Worm (Caenorhabditis elegans) whole organism, L1 larva: ENCODE results near the gene ras-1.

ENCODE experiments used
- C34B4.2 ChIP-seq: sonication (generic microtip); optimal IDR thresholded peaks from 2 replicates; lab custom pipeline; 2017; ENCODE audit warnings: mild to moderate bottlenecking, missing genetic modification characterization, missing compliant biosample characterization
- aha-1 ChIP-seq: fragments of 150-350 bp; optimal IDR thresholded peaks from 2 replicates; lab custom pipeline; 2014; ENCODE audit warnings: missing biosample characterization, missing genetic modification characterization
- aly-2 ChIP-seq: fragments of 150-350 bp; optimal IDR thresholded peaks from 2 replicates; lab custom pipeline; 2014; ENCODE audit warnings: missing biosample characterization, missing genetic modification characterization
- blmp-1 ChIP-seq: fragments of 150-350 bp; optimal IDR thresholded peaks from 2 replicates; lab custom pipeline; 2014; ENCODE audit warnings: missing biosample characterization, missing genetic modification characterization
- ceh-8 ChIP-seq: fragments of 200-800 bp; sonication (Bioruptor generic); optimal IDR thresholded peaks from 2 replicates; lab custom pipeline; 2018; ENCODE audit warnings: mild to moderate bottlenecking, missing genetic modification characterization, moderate library complexity, missing compliant biosample characterization
- ceh-82 ChIP-seq, 3 experiments: fragments of 150-350 bp in 1 of 3; sonication (generic microtip) in 2 of 3; optimal IDR thresholded peaks; 2 replicates each; lab custom pipeline; 2014 to 2017; ENCODE audit warnings: missing biosample characterization in 3 of 3, missing genetic modification characterization in 3 of 3
- ceh-88 ChIP-seq: fragments of 200-800 bp; sonication (Bioruptor generic); IDR thresholded peaks from 2 replicates; pipeline ENCODE4 v1.3.6; 2022; ENCODE audit warnings: missing genetic modification characterization, missing compliant biosample characterization
- ceh-90 ChIP-seq: sonication (generic microtip); optimal IDR thresholded peaks from 2 replicates; lab custom pipeline; 2016; ENCODE audit warnings: missing genetic modification characterization, missing compliant biosample characterization
- dpl-1 ChIP-seq, 3 experiments: fragments of 150-350 bp in 2 of 3; sonication (generic microtip) in 1 of 3; optimal IDR thresholded peaks; 2 replicates each; lab custom pipeline; 2014 to 2017; ENCODE audit warnings: missing biosample characterization in 3 of 3, missing genetic modification characterization in 3 of 3, missing genetic modification reagents in 3 of 3
- dsc-1 ChIP-seq: sonication (generic microtip); optimal IDR thresholded peaks from 2 replicates; lab custom pipeline; 2016; ENCODE audit warnings: mild to moderate bottlenecking, missing genetic modification characterization, missing compliant biosample characterization
- efl-3 ChIP-seq: fragments of 200-800 bp; sonication (Bioruptor generic); optimal IDR thresholded peaks from 2 replicates; lab custom pipeline; 2018; ENCODE audit warnings: mild to moderate bottlenecking, missing genetic modification characterization, missing compliant biosample characterization
- egl-27 ChIP-seq, 2 experiments: fragments of 150-350 bp in 1 of 2; sonication (generic microtip); optimal IDR thresholded peaks; 3 replicates each; lab custom pipeline; 2017 to 2018; ENCODE audit warnings: missing biosample characterization in 2 of 2, missing genetic modification characterization in 2 of 2, missing genetic modification reagents in 2 of 2
- elt-2 ChIP-seq: sonication (generic microtip); optimal IDR thresholded peaks from 2 replicates; lab custom pipeline; 2016; ENCODE audit warnings: missing genetic modification characterization, mild to moderate bottlenecking, inconsistent platforms, missing compliant biosample characterization, missing genetic modification reagents
- fkh-8 ChIP-seq: sonication (generic microtip); optimal IDR thresholded peaks from 2 replicates; lab custom pipeline; 2016; ENCODE audit warnings: mild to moderate bottlenecking, missing genetic modification characterization, missing compliant biosample characterization
- hlh-17 ChIP-seq: fragments of 200-800 bp; sonication (Bioruptor generic); optimal IDR thresholded peaks from 2 replicates; lab custom pipeline; 2018; ENCODE audit warnings: missing genetic modification characterization, mild to moderate bottlenecking, missing compliant biosample characterization, moderate library complexity, borderline replicate concordance
- hlh-4 ChIP-seq: sonication (generic microtip); optimal IDR thresholded peaks from 2 replicates; lab custom pipeline; 2016; ENCODE audit warnings: mild to moderate bottlenecking, missing genetic modification characterization, missing compliant biosample characterization
- lin-13 ChIP-seq: fragments of 150-350 bp; optimal IDR thresholded peaks from 2 replicates; lab custom pipeline; 2014; ENCODE audit warnings: missing biosample characterization, missing genetic modification reagents, missing genetic modification characterization
- lin-14 ChIP-seq: fragments of 200-800 bp; sonication (Bioruptor generic); optimal IDR thresholded peaks from 2 replicates; lab custom pipeline; 2018; ENCODE audit warnings: mild to moderate bottlenecking, missing genetic modification characterization, moderate library complexity, missing compliant biosample characterization
- lin-35 ChIP-seq, 2 experiments: fragments of 150-350 bp; optimal IDR thresholded peaks; 2 replicates each; lab custom pipeline; 2014; ENCODE audit warnings: missing biosample characterization in 2 of 2, missing genetic modification characterization in 2 of 2, missing genetic modification reagents in 2 of 2
- lin-39 ChIP-seq: fragments of 150-350 bp; optimal IDR thresholded peaks from 2 replicates; lab custom pipeline; 2014; ENCODE audit warnings: missing biosample characterization, missing genetic modification reagents, missing genetic modification characterization
- mdl-1 ChIP-seq, 2 experiments: fragments of 150-350 bp; optimal IDR thresholded peaks; 2 replicates each; lab custom pipeline; 2014 to 2017; ENCODE audit warnings: missing biosample characterization in 2 of 2, missing genetic modification characterization in 2 of 2, inconsistent platforms in 1 of 2
- nhr-12 ChIP-seq: sonication (generic microtip); optimal IDR thresholded peaks from 2 replicates; lab custom pipeline; 2017; ENCODE audit warnings: missing biosample characterization, missing genetic modification characterization
- nhr-20 ChIP-seq: sonication (generic microtip); optimal IDR thresholded peaks from 2 replicates; lab custom pipeline; 2016; ENCODE audit warnings: mild to moderate bottlenecking, missing genetic modification characterization, missing compliant biosample characterization
- nhr-47 ChIP-seq: sonication (generic microtip); optimal IDR thresholded peaks from 2 replicates; lab custom pipeline; 2016; ENCODE audit warnings: mild to moderate bottlenecking, missing genetic modification characterization, moderate library complexity, missing compliant biosample characterization
- nhr-71 ChIP-seq: sonication (generic microtip); optimal IDR thresholded peaks from 2 replicates; lab custom pipeline; 2016; ENCODE audit warnings: mild to moderate bottlenecking, missing genetic modification characterization, moderate library complexity, missing compliant biosample characterization
- nhr-76 ChIP-seq: sonication (generic microtip); optimal IDR thresholded peaks from 2 replicates; lab custom pipeline; 2017; ENCODE audit warnings: missing biosample characterization, missing genetic modification characterization
- nhr-77 ChIP-seq: fragments of 150-350 bp; optimal IDR thresholded peaks from 2 replicates; lab custom pipeline; 2014; ENCODE audit warnings: missing biosample characterization, missing genetic modification characterization
- nhr-84 ChIP-seq: sonication (generic microtip); optimal IDR thresholded peaks from 2 replicates; lab custom pipeline; 2017; ENCODE audit warnings: missing biosample characterization, missing genetic modification characterization
- nhr-85 ChIP-seq: sonication (generic microtip); peaks from one replicate; lab custom pipeline; 2016; ENCODE audit warnings: missing genetic modification characterization, inconsistent platforms, missing compliant biosample characterization
- pag-3 ChIP-seq: sonication (generic microtip); optimal IDR thresholded peaks from 2 replicates; lab custom pipeline; 2017; ENCODE audit warnings: missing genetic modification characterization, mild to moderate bottlenecking, missing compliant biosample characterization, antibody characterized with exemption, borderline replicate concordance; ENCODE audit not compliant: insufficient read depth
- pax-3 ChIP-seq: fragments of 200-800 bp; sonication (Bioruptor generic); optimal IDR thresholded peaks from 2 replicates; lab custom pipeline; 2018; ENCODE audit warnings: mild to moderate bottlenecking, missing genetic modification characterization, moderate library complexity, missing compliant biosample characterization
- skn-1 ChIP-seq: fragments of 150-350 bp; optimal IDR thresholded peaks from 2 replicates; lab custom pipeline; 2014; ENCODE audit warnings: missing biosample characterization, missing genetic modification characterization
- snpc-4 ChIP-seq: fragments of 150-350 bp; optimal IDR thresholded peaks from 2 replicates; lab custom pipeline; 2014; ENCODE audit warnings: missing biosample characterization, missing genetic modification characterization
- sox-4 ChIP-seq: sonication (generic microtip); optimal IDR thresholded peaks from 2 replicates; lab custom pipeline; 2016; ENCODE audit warnings: missing genetic modification characterization, missing compliant biosample characterization
- tbx-2 ChIP-seq: sonication (generic microtip); optimal IDR thresholded peaks from 2 replicates; lab custom pipeline; 2016; ENCODE audit warnings: missing genetic modification characterization, missing compliant biosample characterization
- tlp-1 ChIP-seq: fragments of 150-350 bp; optimal IDR thresholded peaks from 2 replicates; lab custom pipeline; 2014; ENCODE audit warnings: missing biosample characterization, missing genetic modification characterization
- unc-62 ChIP-seq: fragments of 150-350 bp; optimal IDR thresholded peaks from 2 replicates; lab custom pipeline; 2014; ENCODE audit warnings: missing biosample characterization, missing genetic modification reagents, missing genetic modification characterization
- vab-15 ChIP-seq: sonication (generic microtip); optimal IDR thresholded peaks from 2 replicates; lab custom pipeline; 2017; ENCODE audit warnings: missing genotype, mild to moderate bottlenecking, missing genetic modification characterization, missing compliant biosample characterization
- zag-1 ChIP-seq: fragments of 150-350 bp; optimal IDR thresholded peaks from 2 replicates; lab custom pipeline; 2014; ENCODE audit warnings: missing biosample characterization, missing genetic modification characterization
- zip-4 ChIP-seq: fragments of 200-800 bp; sonication (Bioruptor generic); optimal IDR thresholded peaks from 2 replicates; lab custom pipeline; 2018; ENCODE audit warnings: mild to moderate bottlenecking, missing genetic modification characterization, moderate library complexity, missing compliant biosample characterization

Gene ras-1

DNA sequence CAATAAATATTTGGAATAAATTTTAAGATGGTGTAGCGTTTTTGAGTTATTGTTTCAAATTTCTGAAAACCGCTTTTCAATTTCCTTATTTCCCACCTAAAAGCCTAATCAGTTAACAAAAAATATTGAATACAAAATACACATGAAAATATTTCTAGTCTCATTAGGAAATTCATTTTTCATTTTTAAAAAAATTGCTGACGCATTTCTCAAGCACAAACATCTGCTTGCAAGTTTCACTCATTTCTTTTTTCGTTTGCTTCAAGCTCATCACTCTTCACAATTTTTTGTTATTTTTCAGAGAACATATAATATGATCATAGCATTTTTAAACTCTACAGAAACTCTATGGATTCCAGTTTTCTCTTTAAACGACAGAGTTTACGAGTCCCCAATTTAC lies 35.9 kb upstream of the ras-1 start, which contains the start of gene sre-41:
TSS of gene sre-41 (plus strand) at position 301 of the 400 bp plus-strand sequence.
- TF ChIP-seq hlh-17 (GFP tag; lab: Kevin White, UChicago), result no peak
- no peak for TF ChIP-seq vab-15 (tag; lab: Kevin White, UChicago)
- no peak for TF ChIP-seq pag-3 (tag; lab: Kevin White, UChicago)
- no peak for TF ChIP-seq lin-35 (GFP tag; optimal IDR thresholded peaks at IDR 0.05; lab: Kevin White, UChicago)
- no peak for TF ChIP-seq C34B4.2
- no peak for TF ChIP-seq nhr-77 (tag; lab: Kevin White, UChicago)
- no peak for TF ChIP-seq unc-62 (GFP tag; lab: Kevin White, UChicago)
- TF ChIP-seq egl-27 (tag; optimal IDR thresholded peaks at IDR 0.05; lab: Kevin White, UChicago), result no peak
- TF ChIP-seq aha-1 (tag; lab: Kevin White, UChicago), result no peak
- TF ChIP-seq skn-1 (tag; lab: Kevin White, UChicago), result no peak
- TF ChIP-seq ceh-88 (GFP tag; lab: Robert Waterston, UW), result no peak
- no peak for TF ChIP-seq efl-3 (GFP tag; lab: Kevin White, UChicago)
- TF ChIP-seq aly-2 (tag; lab: Kevin White, UChicago), result no peak
- TF ChIP-seq dsc-1 (tag; lab: Kevin White, UChicago), result no peak
- TF ChIP-seq tlp-1, result no peak
- TF ChIP-seq nhr-12 (tag; lab: Kevin White, UChicago), result no peak
- no peak for TF ChIP-seq nhr-76 (tag; lab: Kevin White, UChicago)

- TF ChIP-seq nhr-12 (tag; lab: Kevin White, UChicago) (no peak), nhr-71 (tag; lab: Kevin White, UChicago) (peak; percentile 41), elt-2 (tag; lab: Kevin White, UChicago) (no peak), zag-1 (tag; lab: Kevin White, UChicago) (no peak), blmp-1 (tag; lab: Kevin White, UChicago) (no peak), hlh-4 (tag; lab: Kevin White, UChicago) (peak; percentile 100), aha-1 (tag; lab: Kevin White, UChicago) (no peak), fkh-8 (peak; percentile 36), nhr-47 (tag; lab: Kevin White, UChicago) (peak; percentile 25), lin-13 (no peak), sox-4 (peak; percentile 5), nhr-85 (tag; lab: Kevin White, UChicago) (peak; percentile 10), lin-39 (tag; lab: Kevin White, UChicago) (no peak)
Observed at ce11 chrII:12387487-12387886, 35.4 kb upstream of the ras-1 start.

ce11 chrII:12386781-12387180 lies 34.7 kb upstream of the ras-1 start, which contains the start of gene sre-42:
Gene sre-42 (minus strand): TSS chrII:12386881.
- TF ChIP-seq unc-62 (GFP tag; lab: Kevin White, UChicago), result no peak
- no peak for TF ChIP-seq sox-4
- TF ChIP-seq snpc-4 (tag; lab: Kevin White, UChicago), result no peak
- TF ChIP-seq mdl-1 (tag; optimal IDR thresholded peaks at IDR 0.05; lab: Kevin White, UChicago), result no peak
- no peak for TF ChIP-seq ceh-8 (GFP tag; lab: Kevin White, UChicago)
- no peak for TF ChIP-seq nhr-20 (tag; lab: Kevin White, UChicago)
- TF ChIP-seq dpl-1 (GFP tag; optimal IDR thresholded peaks at IDR 0.05; lab: Kevin White, UChicago), result no peak
- peak; percentile 39 for TF ChIP-seq hlh-4 (tag; lab: Kevin White, UChicago)
- no peak for TF ChIP-seq pax-3 (tag; lab: Kevin White, UChicago)
- no peak for TF ChIP-seq efl-3 (GFP tag; lab: Kevin White, UChicago)
- TF ChIP-seq ceh-88 (GFP tag; lab: Robert Waterston, UW), result no peak
- TF ChIP-seq tbx-2 (tag; lab: Kevin White, UChicago), result no peak
- TF ChIP-seq nhr-47 (tag; lab: Kevin White, UChicago), result no peak
- peak; percentile 3 for TF ChIP-seq nhr-71 (tag; lab: Kevin White, UChicago)

DNA sequence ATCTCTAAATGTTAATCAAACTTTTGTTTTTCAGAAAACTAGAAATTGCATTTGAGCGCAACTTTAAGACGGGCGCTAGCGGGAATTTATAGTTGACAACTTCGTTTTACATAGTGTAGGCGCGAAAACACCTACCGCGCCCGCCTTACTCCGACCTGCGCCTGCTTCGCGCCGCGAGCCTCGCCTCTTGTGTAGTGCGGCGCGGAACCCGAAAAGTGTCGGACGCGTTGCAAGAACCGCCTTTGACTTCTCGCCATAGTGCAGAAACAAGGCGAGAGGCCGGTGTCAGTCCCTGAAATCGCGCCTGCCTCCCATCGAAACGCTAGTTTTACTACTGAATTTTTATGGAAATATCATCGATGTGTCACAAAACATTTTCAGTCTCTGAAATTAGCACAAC lies 33.8 kb upstream of the ras-1 start:
- TF ChIP-seq zip-4 (GFP tag; lab: Kevin White, UChicago) (no peak), skn-1 (tag; lab: Kevin White, UChicago) (no peak), ceh-90 (tag; lab: Kevin White, UChicago) (no peak), nhr-85 (tag; lab: Kevin White, UChicago) (peak; percentile 41), nhr-71 (tag; lab: Kevin White, UChicago) (no peak), aly-2 (tag; lab: Kevin White, UChicago) (no peak), snpc-4 (tag; lab: Kevin White, UChicago) (peak; percentile 53), vab-15 (tag; lab: Kevin White, UChicago) (no peak), egl-27 (tag; optimal IDR thresholded peaks at IDR 0.05; lab: Kevin White, UChicago) (no peak), nhr-84 (tag; lab: Kevin White, UChicago) (no peak), ceh-82 (tag; optimal IDR thresholded peaks at IDR 0.05; lab: Kevin White, UChicago) (no peak), tlp-1 (no peak), lin-14 (GFP tag; lab: Kevin White, UChicago) (no peak)
